Fruit fly (Drosophila melanogaster): ENCODE data around the gene hng3.

Gene hng3

DNA sequence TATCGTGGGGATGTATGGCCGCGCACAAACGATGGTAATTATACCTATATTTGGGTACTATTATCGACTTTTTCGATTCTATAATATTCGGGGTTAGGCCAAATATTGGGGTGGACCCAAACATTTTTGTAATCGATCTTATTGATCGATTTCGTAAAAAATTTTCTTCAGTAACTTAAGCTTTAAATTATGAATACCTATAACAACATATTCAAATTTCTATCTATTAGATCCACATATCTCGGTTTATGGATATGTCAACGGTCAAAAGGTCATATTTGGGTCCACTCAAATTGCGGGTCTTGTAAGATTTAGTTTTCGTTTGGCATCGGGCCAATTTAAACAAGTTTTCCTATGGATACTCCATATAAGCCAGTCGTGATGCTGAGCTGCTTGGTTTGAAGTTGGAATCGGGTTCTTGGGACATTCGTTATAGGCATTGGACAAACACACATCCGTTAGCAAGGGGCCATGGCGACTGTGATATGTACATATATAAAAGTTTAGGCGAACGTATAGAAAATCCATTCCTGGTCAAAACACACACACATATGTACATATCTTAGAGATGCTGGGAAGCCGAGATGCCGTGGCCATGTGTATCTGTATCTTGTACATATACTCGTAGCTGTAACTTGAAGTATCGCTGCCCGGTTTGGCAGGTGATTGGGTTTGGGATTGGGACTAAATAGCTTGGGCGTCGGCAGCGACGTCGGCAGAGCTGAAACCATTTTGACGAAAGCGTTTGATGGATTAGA lies 55.0 kb downstream of the hng3 start (continued):
- no peak for TF ChIP-seq CG34224 (GFP tag; IDR thresholded peaks at IDR 0.05; ENCODE audit: partially characterized antibody)
- peak; percentile 14; the same call in 1 of the 2 replicates for TF ChIP-seq H2.0 (GFP tag; IDR thresholded peaks at IDR 0.05)
- no peak for TF ChIP-seq amos (GFP tag; IDR thresholded peaks at IDR 0.05; ENCODE audit: partially characterized antibody)
- TF ChIP-seq Trl (optimal IDR thresholded peaks at IDR 0.05), result no peak
- TF ChIP-seq Trl (GFP tag; optimal IDR thresholded peaks at IDR 0.05), result peak; percentile 45
- TF ChIP-seq CG7963 (GFP tag; IDR thresholded peaks at IDR 0.05; ENCODE audit: partially characterized antibody), result no peak
- no peak for TF ChIP-seq Rx (GFP tag; IDR thresholded peaks at IDR 0.05)
- no peak for TF ChIP-seq CG8944 (GFP tag; optimal IDR thresholded peaks at IDR 0.05)
- TF ChIP-seq maf-S (GFP tag; optimal IDR thresholded peaks at IDR 0.05), result peak; percentile 14
- TF ChIP-seq tup (GFP tag; optimal IDR thresholded peaks at IDR 0.05), result no peak
- TF ChIP-seq crp (GFP tag; optimal IDR thresholded peaks at IDR 0.05), result no peak
- TF ChIP-seq Sin3A (optimal IDR thresholded peaks at IDR 0.05), result no peak
- TF ChIP-seq yki (optimal IDR thresholded peaks at IDR 0.05), result no peak
- no peak for TF ChIP-seq C15 (GFP tag; IDR thresholded peaks at IDR 0.05)
- TF ChIP-seq CG4424 (GFP tag; optimal IDR thresholded peaks at IDR 0.05), result peak; percentile 28
- TF ChIP-seq mld (GFP tag; IDR thresholded peaks at IDR 0.05; ENCODE audit: partially characterized antibody), result no peak
- TF ChIP-seq wdn (GFP tag; IDR thresholded peaks at IDR 0.05), result no peak
- no peak for TF ChIP-seq Tbp (GFP tag; optimal IDR thresholded peaks at IDR 0.05)
- TF ChIP-seq bigmax (GFP tag; optimal IDR thresholded peaks at IDR 0.05), result no peak
- no peak for TF ChIP-seq CG10209 (GFP tag; optimal IDR thresholded peaks at IDR 0.05)
- no peak for TF ChIP-seq prd (optimal IDR thresholded peaks at IDR 0.05)
- no peak for TF ChIP-seq prd (GFP tag; IDR thresholded peaks at IDR 0.05)
- TF ChIP-seq CG9932 (GFP tag; IDR thresholded peaks at IDR 0.05), result peak; percentile 28; the same call in 1 of the 2 replicates
- no peak for TF ChIP-seq CG3407 (GFP tag; optimal IDR thresholded peaks at IDR 0.05)
- TF ChIP-seq odd (GFP tag; optimal IDR thresholded peaks at IDR 0.05), result peak; percentile 46
- TF ChIP-seq Sry-β (GFP tag; optimal IDR thresholded peaks at IDR 0.05), result no peak
- peak; percentile 27 for TF ChIP-seq sug (tag; optimal IDR thresholded peaks at IDR 0.05)
- no peak for TF ChIP-seq Stat92E (GFP tag; optimal IDR thresholded peaks at IDR 0.05)
- peak; percentile 10 for TF ChIP-seq NC2β (GFP tag; optimal IDR thresholded peaks at IDR 0.05)
- TF ChIP-seq Aef1 (GFP tag; IDR thresholded peaks at IDR 0.05), result no peak
- no peak for TF ChIP-seq CG10543 (GFP tag; optimal IDR thresholded peaks at IDR 0.05)
- no peak for TF ChIP-seq Hr39 (optimal IDR thresholded peaks at IDR 0.05)
- TF ChIP-seq psq (GFP tag; optimal IDR thresholded peaks at IDR 0.05), result no peak
- TF ChIP-seq CG3838 (GFP tag; optimal IDR thresholded peaks at IDR 0.05), result no peak
- TF ChIP-seq chinmo (GFP tag; IDR thresholded peaks at IDR 0.05; ENCODE audit: partially characterized antibody), result no peak
- peak; percentile 53 for TF ChIP-seq row (GFP tag; IDR thresholded peaks at IDR 0.05)
- TF ChIP-seq CoRest (tag; optimal IDR thresholded peaks at IDR 0.05), result peak; percentile 58
- 0 out of 2 replicates have a peak, but pooled peaks have one; percentile 46 for TF ChIP-seq CG6689 (GFP tag; IDR thresholded peaks at IDR 0.05)
- peak; percentile 5 for TF ChIP-seq Lhr (GFP tag; optimal IDR thresholded peaks at IDR 0.05)
- no peak for TF ChIP-seq CG1832 (GFP tag; optimal IDR thresholded peaks at IDR 0.05)
- TF ChIP-seq Ets97D (GFP tag; optimal IDR thresholded peaks at IDR 0.05), result no peak
- TF ChIP-seq repo (GFP tag; optimal IDR thresholded peaks at IDR 0.05), result peak; percentile 9
- TF ChIP-seq Bteb2 (GFP tag; optimal IDR thresholded peaks at IDR 0.05), result peak; percentile 1
- 0 out of 2 replicates have a peak, but pooled peaks have one; percentile 13 for TF ChIP-seq CG3847 (GFP tag; IDR thresholded peaks at IDR 0.05)
- TF ChIP-seq CG12769 (tag; optimal IDR thresholded peaks at IDR 0.05), result peak; percentile 66
- TF ChIP-seq ara (GFP tag; IDR thresholded peaks at IDR 0.05), result peak; percentile 50; the same call in 1 of the 2 replicates
- TF ChIP-seq CG13775 (GFP tag; optimal IDR thresholded peaks at IDR 0.05), result peak; percentile 8
- peak; percentile 50 for TF ChIP-seq Dip3 (GFP tag; optimal IDR thresholded peaks at IDR 0.05)
- no peak for TF ChIP-seq slou (GFP tag; optimal IDR thresholded peaks at IDR 0.05)
- TF ChIP-seq CG10565 (GFP tag; optimal IDR thresholded peaks at IDR 0.05), result no peak
- no peak for TF ChIP-seq CG31388 (GFP tag; optimal IDR thresholded peaks at IDR 0.05)

Measured in whole organism, embryonic.